Fruit fly (Drosophila melanogaster) whole organism, pupa: ENCODE results near the gene Osi19.

Experiments used
- CG10348 ChIP-seq: fragments of 200-800 bp; sonication (Bioruptor generic); IDR thresholded peaks from 2 replicates; pipeline ENCODE4 v1.3.6; 2022; ENCODE audit warnings: missing biosample characterization, missing genetic modification characterization
- CG12605 ChIP-seq: fragments of 200-800 bp; sonication (Bioruptor generic); IDR thresholded peaks from 2 replicates; pipeline ENCODE4 v1.3.6; 2022; ENCODE audit warnings: missing biosample characterization, missing genetic modification characterization
- CG13204 ChIP-seq: fragments of 200-800 bp; sonication (Bioruptor generic); optimal IDR thresholded peaks from 2 replicates; lab custom pipeline; 2018; ENCODE audit warnings: missing biosample characterization, mild to moderate bottlenecking, missing genetic modification characterization, moderate library complexity
- CG15710 ChIP-seq: fragments of 200-800 bp; sonication (Bioruptor generic); optimal IDR thresholded peaks from 2 replicates; lab custom pipeline; 2018; ENCODE audit warnings: missing biosample characterization, mild to moderate bottlenecking, missing genetic modification characterization, moderate library complexity
- CG32121 ChIP-seq: fragments of 200-800 bp; sonication (Bioruptor generic); IDR thresholded peaks from 2 replicates; pipeline ENCODE4 v1.3.6; 2022; ENCODE audit warnings: missing biosample characterization, missing genetic modification characterization
- CG34367 ChIP-seq: fragments of 200-800 bp; sonication (Bioruptor generic); optimal IDR thresholded peaks from 2 replicates; lab custom pipeline; 2018; ENCODE audit warnings: missing biosample characterization, mild to moderate bottlenecking, missing genetic modification characterization
- CG4496 ChIP-seq: fragments of 200-800 bp; sonication (Bioruptor generic); IDR thresholded peaks from 3 replicates; pipeline ENCODE4 v1.3.6; 2022; ENCODE audit warnings: missing biosample characterization, missing genetic modification characterization
- CG8301 ChIP-seq: fragments of 200-800 bp; sonication (Bioruptor generic); optimal IDR thresholded peaks from 2 replicates; lab custom pipeline; 2018; ENCODE audit warnings: missing biosample characterization, mild to moderate bottlenecking, missing genetic modification characterization
- CG9948 ChIP-seq: fragments of 200-800 bp; sonication (Bioruptor generic); optimal IDR thresholded peaks from 2 replicates; lab custom pipeline; 2018; ENCODE audit warnings: missing biosample characterization, mild to moderate bottlenecking, missing genetic modification characterization, moderate library complexity
- D1 ChIP-seq: fragments of 200-800 bp; sonication (Bioruptor generic); optimal IDR thresholded peaks from 2 replicates; lab custom pipeline; 2018; ENCODE audit warnings: missing biosample characterization, mild to moderate bottlenecking, missing genetic modification characterization, moderate library complexity
- Ets98B ChIP-seq: fragments of 200-800 bp; sonication (Bioruptor generic); IDR thresholded peaks from 2 replicates; pipeline ENCODE4 v1.3.6; 2022; ENCODE audit warnings: missing biosample characterization, missing genetic modification characterization
- Pif1A ChIP-seq: fragments of 200-800 bp; sonication (Bioruptor generic); optimal IDR thresholded peaks from 3 replicates; lab custom pipeline; 2016; ENCODE audit warnings: missing biosample characterization, missing genetic modification characterization
- fd96Ca ChIP-seq: fragments of 200-800 bp; sonication (Bioruptor generic); IDR thresholded peaks from 3 replicates; pipeline ENCODE4 v1.3.6; 2022; ENCODE audit warnings: missing biosample characterization, missing genetic modification characterization

- TF ChIP-seq Pif1A (GFP tag; lab: Kevin White, UChicago) (no peak), CG32121 (no peak), CG15710 (tag; lab: Kevin White, UChicago) (no peak), CG8301 (tag; lab: Kevin White, UChicago) (no peak), Ets98B (no peak), CG9948 (no peak), CG4496 (0 out of 3 replicates have a peak, but pooled peaks have one; percentile 21), fd96Ca (GFP tag; lab: Robert Waterston, UW) (no peak), CG13204 (no peak), CG10348 (GFP tag; lab: Robert Waterston, UW) (no peak), CG34367 (no peak), CG12605 (GFP tag; lab: Robert Waterston, UW) (no peak), D1 (no peak)
These were observed 23.4 kb upstream of the Osi19 start, which contains the start of gene Osi17 for dm6 chr3R:6311641-6312259.
